Worm (Caenorhabditis elegans): Measurements from ENCODE around the gene str-33.

DNA sequence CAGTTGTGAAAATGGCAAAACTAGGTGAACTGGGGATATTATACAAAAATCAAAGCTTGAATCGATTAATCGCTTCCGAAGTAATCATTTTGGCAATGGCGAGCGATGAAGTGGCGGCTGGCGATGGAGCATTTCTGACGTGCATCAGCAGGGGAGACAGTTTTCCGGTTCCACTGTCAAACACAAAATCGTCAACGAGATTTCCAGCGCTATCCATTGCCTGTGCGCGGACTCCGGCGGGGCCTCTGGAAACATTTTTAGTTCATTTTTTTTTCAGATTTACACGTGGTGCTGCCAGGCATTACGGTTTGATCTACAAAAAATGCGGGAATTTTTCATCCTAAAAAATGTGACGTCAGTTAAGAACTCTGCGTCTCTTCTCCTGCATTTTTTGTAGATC is 39.8 kb upstream of the str-33 start:
- no peak for TF ChIP-seq nhr-77 (tag; optimal IDR thresholded peaks at IDR 0.05)
- no peak for TF ChIP-seq ZK546.5 (tag; optimal IDR thresholded peaks at IDR 0.05)
- TF ChIP-seq nhr-6 (tag; optimal IDR thresholded peaks at IDR 0.05): no peak
- no peak for TF ChIP-seq F37D6.2 (tag; optimal IDR thresholded peaks at IDR 0.05)
- no peak for TF ChIP-seq lin-38 (GFP tag; IDR thresholded peaks at IDR 0.05)
- no peak for TF ChIP-seq zfp-2 (tag; optimal IDR thresholded peaks at IDR 0.05)
- no peak for TF ChIP-seq unc-130 (GFP tag; optimal IDR thresholded peaks at IDR 0.05)
- TF ChIP-seq snpc-4 (tag; optimal IDR thresholded peaks at IDR 0.05): no peak

All from whole organism, L4 larva.